Worm (Caenorhabditis elegans): ENCODE data around the gene Y48G9A.11.

The Y48G9A.11 gene

ce11 chrIII:2150555-2150954, 33.9 kb upstream of the Y48G9A.11 start:
- peak; percentile 1 to 43 for TF ChIP-seq lsy-2 (tag; optimal IDR thresholded peaks at IDR 0.05)
- TF ChIP-seq zag-1 (tag; optimal IDR thresholded peaks at IDR 0.05): no peak
- TF ChIP-seq rnt-1 (tag; optimal IDR thresholded peaks at IDR 0.05): no peak
- TF ChIP-seq pqm-1 (tag; optimal IDR thresholded peaks at IDR 0.05): no peak

DNA sequence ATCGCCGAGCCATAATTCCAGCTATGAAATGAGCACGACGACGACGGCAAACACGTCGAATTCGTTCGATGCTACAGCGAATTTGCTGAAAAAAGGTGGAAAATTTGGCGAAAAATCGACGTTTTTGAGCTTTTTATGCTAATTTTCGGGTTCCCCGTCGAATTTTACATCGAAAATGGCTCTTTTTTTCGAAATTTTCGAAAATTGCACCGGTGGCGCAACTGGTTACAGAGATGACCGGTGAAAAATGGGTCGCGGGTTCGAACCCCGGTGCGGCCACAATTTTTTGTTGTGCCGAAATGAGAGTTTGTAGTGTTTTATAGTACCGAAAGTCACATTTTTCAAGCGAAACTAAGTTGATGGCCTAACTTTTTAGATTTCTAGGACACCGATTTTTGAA, 20.8 kb upstream of the Y48G9A.11 start:
- TF ChIP-seq C34B4.2 (tag; optimal IDR thresholded peaks at IDR 0.05) (no peak), grh-1 (GFP tag; IDR thresholded peaks at IDR 0.05) (no peak), ceh-90 (tag; optimal IDR thresholded peaks at IDR 0.05) (no peak), tlp-1 (tag; optimal IDR thresholded peaks at IDR 0.05) (no peak), ceh-82 (tag; optimal IDR thresholded peaks at IDR 0.05) (no peak), sptf-1 (tag; optimal IDR thresholded peaks at IDR 0.05) (no peak), ceh-63 (GFP tag; optimal IDR thresholded peaks at IDR 0.05) (no peak), ets-5 (GFP tag; IDR thresholded peaks at IDR 0.05) (no peak), blmp-1 (tag; optimal IDR thresholded peaks at IDR 0.05) (no peak), nhr-12 (tag; optimal IDR thresholded peaks at IDR 0.05) (no peak), fos-1 (tag; optimal IDR thresholded peaks at IDR 0.05) (no peak), nhr-20 (tag; optimal IDR thresholded peaks at IDR 0.05) (no peak), dsc-1 (tag; optimal IDR thresholded peaks at IDR 0.05) (no peak), unc-98 (GFP tag; IDR thresholded peaks at IDR 0.05) (no peak), nhr-90 (tag; optimal IDR thresholded peaks at IDR 0.05; ENCODE audit: poor library complexity) (no peak), egl-27 (tag; optimal IDR thresholded peaks at IDR 0.05) (no peak), rnt-1 (tag; optimal IDR thresholded peaks at IDR 0.05) (no peak), hlh-17 (GFP tag; optimal IDR thresholded peaks at IDR 0.05; ENCODE audit: borderline replicate concordance) (no peak)

ce11 chrIII:2133928-2134327, 17.2 kb upstream of the Y48G9A.11 start:
- no peak for TF ChIP-seq nhr-237 (tag; optimal IDR thresholded peaks at IDR 0.05)
- no peak for TF ChIP-seq irx-1 (tag; optimal IDR thresholded peaks at IDR 0.05)
- no peak for TF ChIP-seq fos-1 (tag; optimal IDR thresholded peaks at IDR 0.05)
- no peak for TF ChIP-seq mdl-1 (tag; optimal IDR thresholded peaks at IDR 0.05)
- no peak for TF ChIP-seq nhr-71 (tag; optimal IDR thresholded peaks at IDR 0.05)
- no peak for TF ChIP-seq fkh-4 (tag; optimal IDR thresholded peaks at IDR 0.05; ENCODE audit: borderline replicate concordance)
- no peak for TF ChIP-seq zag-1 (tag; optimal IDR thresholded peaks at IDR 0.05)
- no peak for TF ChIP-seq ceh-82 (tag; optimal IDR thresholded peaks at IDR 0.05)
- no peak for TF ChIP-seq ztf-11 (tag; optimal IDR thresholded peaks at IDR 0.05)
- TF ChIP-seq lin-13 (GFP tag; optimal IDR thresholded peaks at IDR 0.05): no peak
- TF ChIP-seq ceh-90 (tag; optimal IDR thresholded peaks at IDR 0.05): no peak

- TF ChIP-seq nhr-12 (tag; optimal IDR thresholded peaks at IDR 0.05): no peak
- peak; percentile 1 to 43 for TF ChIP-seq lsy-2 (tag; optimal IDR thresholded peaks at IDR 0.05)
- TF ChIP-seq nhr-20 (tag; optimal IDR thresholded peaks at IDR 0.05): peak; percentile 12
- peak; percentile 8 for TF ChIP-seq fos-1 (tag; optimal IDR thresholded peaks at IDR 0.05)
- TF ChIP-seq fkh-4 (tag; optimal IDR thresholded peaks at IDR 0.05; ENCODE audit: borderline replicate concordance): no peak
- TF ChIP-seq swsn-7 (tag; optimal IDR thresholded peaks at IDR 0.05): peak; percentile 8
- TF ChIP-seq dsc-1 (tag; optimal IDR thresholded peaks at IDR 0.05): peak; percentile 36
- no peak for TF ChIP-seq unc-130 (tag; optimal IDR thresholded peaks at IDR 0.05)
- TF ChIP-seq snpc-4 (tag; optimal IDR thresholded peaks at IDR 0.05): peak; percentile 1
- TF ChIP-seq mep-1 (tag; optimal IDR thresholded peaks at IDR 0.05): peak; percentile 16
- peak in 1 of 6 experiments; percentile 5 for TF ChIP-seq elt-3 (tag; optimal IDR thresholded peaks at IDR 0.05)
- TF ChIP-seq jun-1 (tag; optimal IDR thresholded peaks at IDR 0.05): peak; percentile 12
- TF ChIP-seq lin-14 (GFP tag; optimal IDR thresholded peaks at IDR 0.05): peak; percentile 61
- peak in 1 of 3 experiments; percentile 17 for TF ChIP-seq ceh-82 (tag; optimal IDR thresholded peaks at IDR 0.05)
- TF ChIP-seq snu-23 (GFP tag; optimal IDR thresholded peaks at IDR 0.05): peak; percentile 44
- TF ChIP-seq efl-1 (optimal IDR thresholded peaks at IDR 0.05): peak; percentile 46 to 56
- peak in 1 of 2 experiments; percentile 76 for TF ChIP-seq efl-1 (GFP tag; optimal IDR thresholded peaks at IDR 0.05 in 1 of 2)
- no peak for TF ChIP-seq vab-15 (tag; optimal IDR thresholded peaks at IDR 0.05)
- peak in 1 of 2 experiments; percentile 19 for TF ChIP-seq lin-35 (GFP tag; optimal IDR thresholded peaks at IDR 0.05)
- TF ChIP-seq hpl-2 (GFP tag; optimal IDR thresholded peaks at IDR 0.05): no peak
- TF ChIP-seq blmp-1 (tag; optimal IDR thresholded peaks at IDR 0.05): peak; percentile 54
Observed at ce11 chrIII:2132059-2132458, 15.4 kb upstream of the Y48G9A.11 start.

Data from whole organism, L1 larva.